Fruit fly (Drosophila melanogaster) whole organism, prepupa: ENCODE results near the gene enc.
A peak's percentile ranks its signal among the peaks of the same experiment; 100 is the strongest.

Experiments used
- Blimp-1 ChIP-seq: fragments of 200-800 bp; sonication (Bioruptor generic); optimal IDR thresholded peaks from 3 replicates; lab custom pipeline; 2017; ENCODE audit warnings: missing biosample characterization, missing genetic modification characterization, mild to moderate bottlenecking, moderate library complexity, missing genetic modification reagents
- CG10669 ChIP-seq: fragments of 200-800 bp; sonication (Bioruptor generic); optimal IDR thresholded peaks from 3 replicates; lab custom pipeline; 2018; ENCODE audit warnings: missing biosample characterization, mild to moderate bottlenecking, missing genetic modification characterization, moderate library complexity
- CG11294 ChIP-seq: fragments of 200-800 bp; sonication (Bioruptor generic); IDR thresholded peaks from 2 replicates; pipeline ENCODE4 v1.3.6; 2022; ENCODE audit warnings: missing biosample characterization, missing genetic modification characterization
- CG11762 ChIP-seq: fragments of 200-800 bp; sonication (Bioruptor generic); optimal IDR thresholded peaks from 3 replicates; lab custom pipeline; 2016; ENCODE audit warnings: missing biosample characterization, missing genetic modification characterization; ENCODE audit not compliant: insufficient read depth
- CG11902 ChIP-seq: fragments of 200-800 bp; sonication (Bioruptor generic); optimal IDR thresholded peaks from 3 replicates; lab custom pipeline; 2016; ENCODE audit warnings: missing biosample characterization, missing genetic modification characterization
- CG15336 ChIP-seq: fragments of 200-800 bp; sonication (Bioruptor generic); IDR thresholded peaks from 2 replicates; pipeline ENCODE4 v1.3.6; 2022; ENCODE audit warnings: missing biosample characterization, missing genetic modification characterization
- CG1621 ChIP-seq: fragments of 200-800 bp; sonication (Bioruptor generic); optimal IDR thresholded peaks from 3 replicates; lab custom pipeline; 2018; ENCODE audit warnings: missing biosample characterization, mild to moderate bottlenecking, missing genetic modification characterization
- CG16779 ChIP-seq: fragments of 200-800 bp; sonication (Bioruptor generic); optimal IDR thresholded peaks from 3 replicates; lab custom pipeline; 2017; ENCODE audit warnings: missing biosample characterization, mild to moderate bottlenecking, missing genetic modification characterization
- CG31627 ChIP-seq: fragments of 200-800 bp; sonication (Bioruptor generic); optimal IDR thresholded peaks from 3 replicates; lab custom pipeline; 2016; ENCODE audit warnings: missing biosample characterization, missing genetic modification characterization
- CG32006 ChIP-seq: fragments of 200-800 bp; sonication (Bioruptor generic); optimal IDR thresholded peaks from 3 replicates; lab custom pipeline; 2017; ENCODE audit warnings: missing biosample characterization, mild to moderate bottlenecking, missing genetic modification characterization
- CG34406 ChIP-seq: fragments of 200-800 bp; sonication (Bioruptor generic); optimal IDR thresholded peaks from 3 replicates; lab custom pipeline; 2016; ENCODE audit warnings: missing biosample characterization, missing genetic modification characterization
- CG3919 ChIP-seq: fragments of 200-800 bp; sonication (Bioruptor generic); optimal IDR thresholded peaks from 3 replicates; lab custom pipeline; 2016; ENCODE audit warnings: missing biosample characterization, missing genetic modification characterization
- CG6792 ChIP-seq: fragments of 200-800 bp; sonication (Bioruptor generic); optimal IDR thresholded peaks from 3 replicates; lab custom pipeline; 2016; ENCODE audit warnings: missing biosample characterization, missing genetic modification characterization
- CG6808 ChIP-seq: fragments of 200-800 bp; sonication (Bioruptor generic); optimal IDR thresholded peaks from 3 replicates; lab custom pipeline; 2017; ENCODE audit warnings: missing biosample characterization, missing genetic modification characterization, mild to moderate bottlenecking, moderate library complexity, missing genetic modification reagents
- CG6854 ChIP-seq: fragments of 200-800 bp; sonication (Bioruptor generic); optimal IDR thresholded peaks from 2 replicates; lab custom pipeline; 2017; ENCODE audit warnings: missing biosample characterization, mild to moderate bottlenecking, missing genetic modification characterization
- CG7368 ChIP-seq: fragments of 200-800 bp; sonication (Bioruptor generic); optimal IDR thresholded peaks from 3 replicates; lab custom pipeline; 2016; ENCODE audit warnings: missing biosample characterization, missing genetic modification characterization
- CG8119 ChIP-seq: fragments of 200-800 bp; sonication (Bioruptor generic); IDR thresholded peaks from 3 replicates; pipeline ENCODE4 v1.3.6; 2022; ENCODE audit warnings: missing biosample characterization, missing genetic modification characterization
- CG8319 ChIP-seq: fragments of 200-800 bp; sonication (Bioruptor generic); optimal IDR thresholded peaks from 3 replicates; lab custom pipeline; 2016; ENCODE audit warnings: missing biosample characterization, missing genetic modification characterization
- CG8632 ChIP-seq: fragments of 200-800 bp; sonication (Bioruptor generic); optimal IDR thresholded peaks from 3 replicates; lab custom pipeline; 2016; ENCODE audit warnings: missing biosample characterization, missing genetic modification characterization
- Eip75B ChIP-seq: fragments of 200-800 bp; sonication (Bioruptor generic); optimal IDR thresholded peaks from 3 replicates; lab custom pipeline; 2016; ENCODE audit warnings: missing biosample characterization, missing genetic modification characterization
- Eip93F ChIP-seq: fragments of 200-800 bp; sonication (Bioruptor generic); optimal IDR thresholded peaks from 2 replicates; lab custom pipeline; 2016; ENCODE audit warnings: missing biosample characterization, mild to moderate bottlenecking, missing genetic modification characterization
- Ets21C ChIP-seq: fragments of 200-800 bp; sonication (Bioruptor generic); optimal IDR thresholded peaks from 3 replicates; lab custom pipeline; 2016; ENCODE audit warnings: missing biosample characterization, missing genetic modification characterization
- Gug ChIP-seq: fragments of 200-800 bp; sonication (Bioruptor generic); IDR thresholded peaks from 2 replicates; pipeline ENCODE4 v1.3.6; 2022; ENCODE audit warnings: missing biosample characterization, missing genetic modification characterization
- Hr38 ChIP-seq: sonication (Bioruptor generic); optimal IDR thresholded peaks from 2 replicates; lab custom pipeline; 2016; ENCODE audit warnings: missing biosample characterization, missing genetic modification characterization
- Hr39 ChIP-seq: fragments of 200-800 bp; sonication (Bioruptor generic); optimal IDR thresholded peaks from 2 replicates; lab custom pipeline; 2016; ENCODE audit warnings: missing biosample characterization, missing genetic modification characterization
- Hr4 ChIP-seq: fragments of 200-800 bp; sonication (Bioruptor generic); optimal IDR thresholded peaks from 3 replicates; lab custom pipeline; 2016; ENCODE audit warnings: missing biosample characterization, missing genetic modification characterization
- Lpt ChIP-seq: fragments of 200-800 bp; sonication (Bioruptor generic); optimal IDR thresholded peaks from 3 replicates; lab custom pipeline; 2016; ENCODE audit warnings: missing biosample characterization, missing genetic modification characterization
- Met ChIP-seq: fragments of 200-800 bp; sonication (Bioruptor generic); optimal IDR thresholded peaks from 3 replicates; lab custom pipeline; 2016; ENCODE audit warnings: missing biosample characterization, missing genetic modification characterization
- OdsH ChIP-seq: fragments of 200-800 bp; sonication (Bioruptor generic); optimal IDR thresholded peaks from 3 replicates; lab custom pipeline; 2016; ENCODE audit warnings: missing biosample characterization, missing genetic modification characterization
- Sox14 ChIP-seq: fragments of 200-800 bp; sonication (Bioruptor generic); optimal IDR thresholded peaks from 3 replicates; lab custom pipeline; 2016; ENCODE audit warnings: missing biosample characterization, missing genetic modification characterization
- Sox15 ChIP-seq: fragments of 200-800 bp; sonication (Bioruptor generic); optimal IDR thresholded peaks from 3 replicates; lab custom pipeline; 2016; ENCODE audit warnings: missing biosample characterization, missing genetic modification characterization
- achi ChIP-seq: fragments of 200-800 bp; sonication (Bioruptor generic); optimal IDR thresholded peaks from 3 replicates; lab custom pipeline; 2016; ENCODE audit warnings: missing biosample characterization, missing genetic modification characterization
- acj6 ChIP-seq: fragments of 200-800 bp; sonication (Bioruptor generic); optimal IDR thresholded peaks from 3 replicates; lab custom pipeline; 2016; ENCODE audit warnings: missing biosample characterization, missing genetic modification characterization
- dac ChIP-seq: fragments of 200-800 bp; sonication (Bioruptor generic); optimal IDR thresholded peaks from 2 replicates; lab custom pipeline; 2017; ENCODE audit warnings: missing biosample characterization, mild to moderate bottlenecking, missing genetic modification characterization
- dsx ChIP-seq: fragments of 200-800 bp; optimal IDR thresholded peaks from 3 replicates; lab custom pipeline; 2019; ENCODE audit warnings: missing biosample characterization, mild to moderate bottlenecking, missing genetic modification characterization, moderate library complexity; ENCODE audit not compliant: poor library complexity, severe bottlenecking
- eg ChIP-seq: fragments of 200-800 bp; sonication (Bioruptor generic); IDR thresholded peaks from 3 replicates; pipeline ENCODE4 v1.3.6; 2022; ENCODE audit warnings: missing biosample characterization, missing genetic modification characterization
- esn ChIP-seq: fragments of 200-800 bp; sonication (Bioruptor generic); optimal IDR thresholded peaks from 2 replicates; lab custom pipeline; 2016; ENCODE audit warnings: missing biosample characterization, mild to moderate bottlenecking, missing genetic modification characterization, moderate library complexity
- fd59A ChIP-seq: fragments of 200-800 bp; sonication (Bioruptor generic); optimal IDR thresholded peaks from 2 replicates; lab custom pipeline; 2017; ENCODE audit warnings: missing biosample characterization, mild to moderate bottlenecking, missing genetic modification characterization, missing genetic modification reagents
- fd85E ChIP-seq: fragments of 200-800 bp; sonication (Bioruptor generic); optimal IDR thresholded peaks from 3 replicates; lab custom pipeline; 2016; ENCODE audit warnings: missing biosample characterization, missing genetic modification characterization
- fkh ChIP-seq: fragments of 200-800 bp; sonication (Bioruptor generic); optimal IDR thresholded peaks from 3 replicates; lab custom pipeline; 2017; ENCODE audit warnings: missing biosample characterization, mild to moderate bottlenecking, missing genetic modification characterization, moderate library complexity
- lz ChIP-seq: fragments of 200-800 bp; sonication (Bioruptor generic); optimal IDR thresholded peaks from 3 replicates; lab custom pipeline; 2016; ENCODE audit warnings: missing biosample characterization, missing genetic modification characterization
- net ChIP-seq: fragments of 200-800 bp; sonication (Bioruptor generic); optimal IDR thresholded peaks from 3 replicates; lab custom pipeline; 2016; ENCODE audit warnings: missing biosample characterization, missing genetic modification characterization
- salr ChIP-seq, 2 experiments: fragments of 200-800 bp; sonication (Bioruptor generic); optimal IDR thresholded peaks; 3 replicates each; lab custom pipeline; 2016 to 2018; ENCODE audit warnings: missing biosample characterization in 2 of 2, missing genetic modification characterization in 2 of 2, mild to moderate bottlenecking in 1 of 2
- spab ChIP-seq: fragments of 200-800 bp; sonication (Bioruptor generic); optimal IDR thresholded peaks from 2 replicates; lab custom pipeline; 2017; ENCODE audit warnings: missing biosample characterization, mild to moderate bottlenecking, missing genetic modification characterization, missing genetic modification reagents
- ss ChIP-seq, 2 experiments: fragments of 200-800 bp; sonication (Bioruptor generic); optimal IDR thresholded peaks; 2 replicates in 1 of 2; 3 replicates in 1 of 2; lab custom pipeline; 2017 to 2018; ENCODE audit warnings: mild to moderate bottlenecking in 2 of 2, missing biosample characterization in 2 of 2, missing genetic modification characterization in 2 of 2, moderate library complexity in 1 of 2
- svp ChIP-seq: fragments of 200-800 bp; sonication (Bioruptor generic); peaks from one replicate; lab custom pipeline; 2016; ENCODE audit warnings: missing biosample characterization, missing genetic modification characterization
- topi ChIP-seq: fragments of 200-800 bp; sonication (Bioruptor generic); optimal IDR thresholded peaks from 3 replicates; lab custom pipeline; 2016; ENCODE audit warnings: missing biosample characterization, missing genetic modification characterization
- vri ChIP-seq: fragments of 200-800 bp; sonication (Bioruptor generic); optimal IDR thresholded peaks from 3 replicates; lab custom pipeline; 2016; ENCODE audit warnings: missing biosample characterization, mild to moderate bottlenecking, missing genetic modification characterization

enc gene

dm6 chr3L:3785002-3785661 lies 33.3 kb upstream of the enc start (continued):
- TF ChIP-seq CG32006, result peak; percentile 99
- peak; percentile 99 for TF ChIP-seq CG1621 (tag; lab: Kevin White, UChicago)
- peak; percentile 97 for TF ChIP-seq Eip93F (GFP tag; lab: Kevin White, UChicago)
- TF ChIP-seq Lpt, result peak; percentile 99
- TF ChIP-seq CG11294 (GFP tag; lab: Robert Waterston, UW), result peak; percentile 98
- TF ChIP-seq fd59A (GFP tag; lab: Kevin White, UChicago), result peak; percentile 97
- TF ChIP-seq OdsH (GFP tag; lab: Kevin White, UChicago), result peak; percentile 99
- peak; percentile 99 for TF ChIP-seq net
- peak; percentile 98 for TF ChIP-seq CG11902 (GFP tag; lab: Kevin White, UChicago)
- TF ChIP-seq, all 60 proteins: peak for 60

- TF ChIP-seq CG10669 (GFP tag; lab: Kevin White, UChicago) (no peak), CG31627 (GFP tag; lab: Kevin White, UChicago) (peak; percentile 69), Met (GFP tag; lab: Kevin White, UChicago) (peak; percentile 57), CG6854 (GFP tag; lab: Kevin White, UChicago) (no peak), CG15336 (GFP tag; lab: Robert Waterston, UW) (no peak), CG11294 (GFP tag; lab: Robert Waterston, UW) (no peak), Hr4 (peak; percentile 8), eg (GFP tag; lab: Robert Waterston, UW) (peak; percentile 27; the same call in 1 of the 3 replicates), CG11902 (GFP tag; lab: Kevin White, UChicago) (no peak), Eip75B (GFP tag; lab: Kevin White, UChicago) (peak; percentile 38), CG11762 (GFP tag; lab: Kevin White, UChicago) (no peak), salr (GFP tag; optimal IDR thresholded peaks at IDR 0.05; lab: Kevin White, UChicago) (no peak), CG16779 (tag; lab: Kevin White, UChicago) (no peak), dsx (GFP tag; lab: Kevin White, UChicago) (no peak), CG7368 (GFP tag; lab: Kevin White, UChicago) (peak; percentile 1), ss (GFP tag; optimal IDR thresholded peaks at IDR 0.05; lab: Kevin White, UChicago) (no peak), vri (GFP tag; lab: Kevin White, UChicago) (no peak), CG6792 (GFP tag; lab: Kevin White, UChicago) (peak; percentile 41), CG8119 (GFP tag; lab: Robert Waterston, UW) (no peak), Eip93F (GFP tag; lab: Kevin White, UChicago) (no peak), CG8319 (GFP tag; lab: Kevin White, UChicago) (peak; percentile 21), acj6 (peak; percentile 38), Blimp-1 (GFP tag; lab: Kevin White, UChicago) (no peak), net (no peak), lz (peak; percentile 42), esn (GFP tag; lab: Kevin White, UChicago) (peak; percentile 23), dac (GFP tag; lab: Kevin White, UChicago) (no peak), CG3919 (GFP tag; lab: Kevin White, UChicago) (no peak), spab (GFP tag; lab: Kevin White, UChicago) (no peak), CG8632 (GFP tag; lab: Kevin White, UChicago) (no peak), Hr38 (no peak), CG34406 (no peak), fkh (GFP tag; lab: Kevin White, UChicago) (no peak), CG6808 (GFP tag; lab: Kevin White, UChicago) (no peak), Ets21C (peak; percentile 66), svp (GFP tag; lab: Kevin White, UChicago) (no peak), fd85E (GFP tag; lab: Kevin White, UChicago) (no peak), Gug (GFP tag; lab: Robert Waterston, UW) (no peak), Sox14 (peak; percentile 41), Hr39 (peak; percentile 71), fd59A (GFP tag; lab: Kevin White, UChicago) (peak; percentile 14), achi (GFP tag; lab: Kevin White, UChicago) (peak; percentile 42), topi (GFP tag; lab: Kevin White, UChicago) (peak; percentile 22), Sox15 (GFP tag; lab: Kevin White, UChicago) (peak; percentile 25), OdsH (GFP tag; lab: Kevin White, UChicago) (peak; percentile 47)
Observed at dm6 chr3L:3785688-3786087, 32.8 kb upstream of the enc start.
